Worm (Caenorhabditis elegans): ENCODE measurements around the gene ttr-2.

ce11 chrIII:9912998-9913397, 14.6 kb upstream of the ttr-2 start:
- TF ChIP-seq madf-3 (GFP tag; IDR thresholded peaks at IDR 0.05) (no peak), nhr-179 (tag; optimal IDR thresholded peaks at IDR 0.05) (no peak), lin-35 (GFP tag; optimal IDR thresholded peaks at IDR 0.05) (no peak), bed-2 (GFP tag; IDR thresholded peaks at IDR 0.05) (no peak), unc-62 (GFP tag; optimal IDR thresholded peaks at IDR 0.05) (no peak), bed-1 (GFP tag; IDR thresholded peaks at IDR 0.05) (no peak), ztf-22 (GFP tag; optimal IDR thresholded peaks at IDR 0.05) (no peak), dpff-1 (tag; optimal IDR thresholded peaks at IDR 0.05) (no peak)
